1 fruit fly cellular context compared by ENCODE assay signal in the genomic region with DNA sequence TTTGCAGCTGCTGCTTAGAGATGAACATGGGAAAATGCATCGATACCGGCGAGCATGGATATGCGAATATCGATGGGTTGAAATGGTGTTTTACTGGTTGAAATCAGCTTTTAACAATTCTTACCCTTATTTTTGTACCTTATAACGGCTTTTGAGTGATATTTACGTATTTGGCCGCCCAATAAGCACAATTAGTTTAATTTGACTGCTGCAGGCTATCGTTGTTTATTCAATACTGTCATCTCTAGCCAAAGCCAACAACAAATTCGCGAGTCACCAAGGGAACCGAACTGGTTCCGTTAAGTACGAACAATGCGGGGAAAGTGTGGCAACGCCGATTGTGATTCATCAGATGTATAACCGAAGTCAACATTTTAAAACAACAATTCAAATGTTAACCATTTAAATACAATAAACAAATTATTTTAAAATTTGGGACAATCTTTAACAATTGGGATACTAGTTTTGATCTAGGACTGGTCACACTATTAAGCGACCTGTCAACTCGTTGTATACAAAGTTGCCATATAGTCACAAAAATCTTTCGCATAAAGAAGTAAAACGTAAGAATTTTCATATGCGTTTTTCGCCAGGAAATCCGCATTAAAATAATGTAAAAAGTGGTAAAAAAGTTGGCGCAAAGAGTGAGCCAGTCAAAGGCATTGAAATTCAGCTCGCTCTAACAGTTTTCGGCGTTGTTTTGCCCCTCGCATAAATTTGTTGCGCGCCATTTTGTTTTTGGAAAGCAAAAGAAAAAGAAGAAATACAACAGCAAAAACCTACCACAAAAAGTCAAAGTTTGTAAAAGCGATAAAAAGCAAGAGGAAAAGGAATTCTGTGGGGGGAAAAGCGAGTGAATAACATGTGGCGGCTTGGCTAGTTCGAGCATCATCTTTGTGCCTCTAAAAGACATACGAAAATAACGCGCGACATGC.
TF ChIP-seq lines count a peak whose summit lies in the region.

Usp5 (minus strand) TSS at position 234 of the 935 bp plus-strand sequence.
BtbVII (plus strand) TSS at position 522 of the 935 bp plus-strand sequence.

TF ChIP-seq in whole organism, embryonic, 481 proteins besides CTCF, POLR2A, EP300 and RAD21 (continued from another document and continues in another):
- TF ChIP-seq NC2α (GFP tag; optimal IDR thresholded peaks at IDR 0.05; lab: Kevin White, UChicago) (no peak), Hr3 (GFP tag; optimal IDR thresholded peaks at IDR 0.05; lab: Kevin White, UChicago) (peak; percentile 63), CG17186 (GFP tag; optimal IDR thresholded peaks at IDR 0.05; lab: Kevin White, UChicago) (no peak), CHES-1-like (GFP tag; optimal IDR thresholded peaks at IDR 0.05; lab: Kevin White, UChicago) (peak; percentile 62), sisA (GFP tag; IDR thresholded peaks at IDR 0.05; lab: Robert Waterston, UW) (peak; percentile 59), CG10462 (GFP tag; optimal IDR thresholded peaks at IDR 0.05; lab: Kevin White, UChicago) (peak; percentile 46), MTF-1 (GFP tag; optimal IDR thresholded peaks at IDR 0.05; lab: Kevin White, UChicago; ENCODE audit: borderline replicate concordance) (no peak), kni (GFP tag; optimal IDR thresholded peaks at IDR 0.05; lab: Kevin White, UChicago) (peak; percentile 12), Hr51 (GFP tag; optimal IDR thresholded peaks at IDR 0.05; lab: Kevin White, UChicago) (peak; percentile 47 to 49), CG17612 (GFP tag; IDR thresholded peaks at IDR 0.05; lab: Robert Waterston, UW) (no peak), eyg (GFP tag; optimal IDR thresholded peaks at IDR 0.05; lab: Kevin White, UChicago) (peak; percentile 22), CG11093 (GFP tag; IDR thresholded peaks at IDR 0.05; lab: Robert Waterston, UW) (no peak), mirr (GFP tag; optimal IDR thresholded peaks at IDR 0.05; lab: Kevin White, UChicago) (peak; percentile 62), CG31365 (tag; optimal IDR thresholded peaks at IDR 0.05; lab: Kevin White, UChicago) (peak; percentile 38), CG14965 (GFP tag; optimal IDR thresholded peaks at IDR 0.05; lab: Kevin White, UChicago; ENCODE audit: borderline replicate concordance) (no peak), hth (optimal IDR thresholded peaks at IDR 0.05; lab: Kevin White, UChicago) (no peak), Fer1 (GFP tag; optimal IDR thresholded peaks at IDR 0.05; lab: Kevin White, UChicago) (peak; percentile 59), CG13296 (GFP tag; optimal IDR thresholded peaks at IDR 0.05; lab: Kevin White, UChicago) (peak; percentile 39), slou (GFP tag; optimal IDR thresholded peaks at IDR 0.05; lab: Kevin White, UChicago) (no peak), CG13123 (GFP tag; optimal IDR thresholded peaks at IDR 0.05; lab: Kevin White, UChicago) (peak; percentile 59), CG30020 (tag; optimal IDR thresholded peaks at IDR 0.05; lab: Kevin White, UChicago) (peak; percentile 50), CG11695 (GFP tag; IDR thresholded peaks at IDR 0.05; lab: Robert Waterston, UW) (no peak; the same call in 2 of the 3 replicates), CG12155 (GFP tag; optimal IDR thresholded peaks at IDR 0.05; lab: Kevin White, UChicago) (peak; percentile 45), CG17912 (GFP tag; optimal IDR thresholded peaks at IDR 0.05; lab: Kevin White, UChicago) (no peak), seq (GFP tag; IDR thresholded peaks at IDR 0.05; lab: Robert Waterston, UW) (no peak), inv (GFP tag; IDR thresholded peaks at IDR 0.05; lab: Robert Waterston, UW; ENCODE audit: partially characterized antibody) (peak; percentile 94), ftz-f1 (GFP tag; optimal IDR thresholded peaks at IDR 0.05; lab: Kevin White, UChicago) (peak; percentile 87), jing (GFP tag; optimal IDR thresholded peaks at IDR 0.05; lab: Kevin White, UChicago) (no peak), p53 (GFP tag; optimal IDR thresholded peaks at IDR 0.05; lab: Kevin White, UChicago) (no peak), Poxn (GFP tag; IDR thresholded peaks at IDR 0.05; lab: Robert Waterston, UW) (no peak), CG3281 (GFP tag; optimal IDR thresholded peaks at IDR 0.05; lab: Kevin White, UChicago) (peak; percentile 44), Ets97D (GFP tag; optimal IDR thresholded peaks at IDR 0.05; lab: Kevin White, UChicago) (peak; percentile 78), Vsx1 (GFP tag; optimal IDR thresholded peaks at IDR 0.05; lab: Kevin White, UChicago) (no peak), CG6854 (GFP tag; optimal IDR thresholded peaks at IDR 0.05; lab: Kevin White, UChicago) (no peak), luna (GFP tag; optimal IDR thresholded peaks at IDR 0.05; lab: Kevin White, UChicago) (peak; percentile 48), CG10959 (GFP tag; IDR thresholded peaks at IDR 0.05; lab: Robert Waterston, UW) (no peak; the same call in 1 of the 2 replicates), esg (GFP tag; conservative IDR thresholded peaks at IDR 0.05; lab: Robert Waterston, UW) (no peak), tna (GFP tag; IDR thresholded peaks at IDR 0.05; lab: Robert Waterston, UW; ENCODE audit: partially characterized antibody) (peak; percentile 86), H2.0 (GFP tag; IDR thresholded peaks at IDR 0.05; lab: Robert Waterston, UW) (peak; percentile 47; the same call in 1 of the 2 replicates), Asciz (GFP tag; optimal IDR thresholded peaks at IDR 0.05; lab: Kevin White, UChicago) (no peak), her (GFP tag; optimal IDR thresholded peaks at IDR 0.05; lab: Kevin White, UChicago) (peak; percentile 74), CG7745 (tag; optimal IDR thresholded peaks at IDR 0.05; lab: Kevin White, UChicago) (no peak), Side (GFP tag; optimal IDR thresholded peaks at IDR 0.05; lab: Kevin White, UChicago) (peak; percentile 56), CG3726 (GFP tag; IDR thresholded peaks at IDR 0.05; lab: Robert Waterston, UW) (no peak), CG11696 (GFP tag; IDR thresholded peaks at IDR 0.05; lab: Robert Waterston, UW) (0 out of 2 replicates have a peak, but pooled peaks have one; percentile 33), CG8944 (GFP tag; optimal IDR thresholded peaks at IDR 0.05; lab: Kevin White, UChicago) (peak; percentile 72), Hsf (GFP tag; optimal IDR thresholded peaks at IDR 0.05; lab: Kevin White, UChicago) (peak; percentile 76), Xrp1 (GFP tag; IDR thresholded peaks at IDR 0.05; lab: Robert Waterston, UW) (peak; percentile 71), Optix (GFP tag; IDR thresholded peaks at IDR 0.05; lab: Robert Waterston, UW) (peak; percentile 33; the same call in 1 of the 3 replicates), CG8359 (GFP tag; optimal IDR thresholded peaks at IDR 0.05; lab: Kevin White, UChicago; ENCODE audit: borderline replicate concordance) (no peak), CkIIα-i1 (GFP tag; IDR thresholded peaks at IDR 0.05; lab: Robert Waterston, UW) (no peak), CG14050 (GFP tag; IDR thresholded peaks at IDR 0.05; lab: Robert Waterston, UW) (no peak), gcm2 (GFP tag; optimal IDR thresholded peaks at IDR 0.05; lab: Kevin White, UChicago) (no peak), stwl (tag; optimal IDR thresholded peaks at IDR 0.05; lab: Kevin White, UChicago) (peak; percentile 61), tx (GFP tag; optimal IDR thresholded peaks at IDR 0.05; lab: Kevin White, UChicago) (peak; percentile 68), Atf6 (GFP tag; IDR thresholded peaks at IDR 0.05; lab: Robert Waterston, UW) (peak; percentile 43; the same call in 1 of the 2 replicates), CG1832 (GFP tag; optimal IDR thresholded peaks at IDR 0.05; lab: Kevin White, UChicago) (no peak), CG17385 (GFP tag; optimal IDR thresholded peaks at IDR 0.05; lab: Kevin White, UChicago) (no peak), CG8281 (tag; optimal IDR thresholded peaks at IDR 0.05; lab: Kevin White, UChicago) (no peak), zf30C (GFP tag; optimal IDR thresholded peaks at IDR 0.05; lab: Kevin White, UChicago) (no peak), chinmo (GFP tag; IDR thresholded peaks at IDR 0.05; lab: Robert Waterston, UW; ENCODE audit: partially characterized antibody) (peak; percentile 99), tio (GFP tag; optimal IDR thresholded peaks at IDR 0.05; lab: Kevin White, UChicago) (no peak), Dll (GFP tag; IDR thresholded peaks at IDR 0.05; lab: Robert Waterston, UW; ENCODE audit: partially characterized antibody) (peak; percentile 100), ac (GFP tag; optimal IDR thresholded peaks at IDR 0.05; lab: Kevin White, UChicago) (peak; percentile 67), CG4820 (GFP tag; optimal IDR thresholded peaks at IDR 0.05; lab: Kevin White, UChicago) (peak; percentile 37), CG11398 (GFP tag; optimal IDR thresholded peaks at IDR 0.05; lab: Kevin White, UChicago) (peak; percentile 29), pros (GFP tag; optimal IDR thresholded peaks at IDR 0.05; lab: Kevin White, UChicago) (no peak), ATbp (GFP tag; optimal IDR thresholded peaks at IDR 0.05; lab: Kevin White, UChicago) (peak; percentile 22), CG9609 (GFP tag; optimal IDR thresholded peaks at IDR 0.05; lab: Kevin White, UChicago) (peak; percentile 54), CG4328 (GFP tag; optimal IDR thresholded peaks at IDR 0.05; lab: Kevin White, UChicago) (peak; percentile 29), Bdp1 (GFP tag; optimal IDR thresholded peaks at IDR 0.05; lab: Kevin White, UChicago) (peak; percentile 64), CG14014 (GFP tag; IDR thresholded peaks at IDR 0.05; lab: Robert Waterston, UW) (peak; percentile 34; the same call in 1 of the 2 replicates), eve (GFP tag; optimal IDR thresholded peaks at IDR 0.05; lab: Kevin White, UChicago) (no peak), az2 (GFP tag; optimal IDR thresholded peaks at IDR 0.05; lab: Kevin White, UChicago) (peak; percentile 64), Neu2 (GFP tag; optimal IDR thresholded peaks at IDR 0.05; lab: Kevin White, UChicago; ENCODE audit: borderline replicate concordance) (no peak), CG2116 (GFP tag; optimal IDR thresholded peaks at IDR 0.05; lab: Kevin White, UChicago) (peak; percentile 71), CG11456 (GFP tag; IDR thresholded peaks at IDR 0.05; lab: Robert Waterston, UW) (no peak), ERR (GFP tag; optimal IDR thresholded peaks at IDR 0.05; lab: Kevin White, UChicago) (peak; percentile 6), wdn (GFP tag; IDR thresholded peaks at IDR 0.05; lab: Robert Waterston, UW) (0 out of 2 replicates have a peak, but pooled peaks have one; percentile 16), chif (GFP tag; optimal IDR thresholded peaks at IDR 0.05; lab: Kevin White, UChicago) (peak; percentile 41 to 61), HLHmδ (GFP tag; optimal IDR thresholded peaks at IDR 0.05; lab: Kevin White, UChicago) (no peak), Med (GFP tag; lab: Kevin White, UChicago) (peak; percentile 96), twi (tag; optimal IDR thresholded peaks at IDR 0.05; lab: Kevin White, UChicago) (peak; percentile 18), emc (GFP tag; optimal IDR thresholded peaks at IDR 0.05; lab: Kevin White, UChicago) (no peak), CG10979 (tag; optimal IDR thresholded peaks at IDR 0.05; lab: Kevin White, UChicago) (peak; percentile 34), crp (GFP tag; optimal IDR thresholded peaks at IDR 0.05; lab: Kevin White, UChicago) (peak in 1 of 2 experiments; percentile 45), CG10431 (GFP tag; optimal IDR thresholded peaks at IDR 0.05; lab: Kevin White, UChicago) (no peak), sob (GFP tag; IDR thresholded peaks at IDR 0.05; lab: Robert Waterston, UW) (peak; percentile 47), run (tag; optimal IDR thresholded peaks at IDR 0.05; lab: Kevin White, UChicago) (no peak), CG43689 (GFP tag; IDR thresholded peaks at IDR 0.05; lab: Robert Waterston, UW) (no peak), wek (GFP tag; optimal IDR thresholded peaks at IDR 0.05; lab: Kevin White, UChicago) (peak; percentile 49), C15 (GFP tag; IDR thresholded peaks at IDR 0.05; lab: Robert Waterston, UW) (no peak), gfzf (GFP tag; optimal IDR thresholded peaks at IDR 0.05; lab: Kevin White, UChicago) (peak; percentile 78), CG7786 (GFP tag; optimal IDR thresholded peaks at IDR 0.05; lab: Kevin White, UChicago) (peak; percentile 56), Bteb2 (GFP tag; optimal IDR thresholded peaks at IDR 0.05; lab: Kevin White, UChicago) (peak; percentile 57), CG4404 (GFP tag; IDR thresholded peaks at IDR 0.05; lab: Robert Waterston, UW) (peak; percentile 50; the same call in 1 of the 2 replicates), prd (optimal IDR thresholded peaks at IDR 0.05; lab: Kevin White, UChicago) (no peak), prd (GFP tag; IDR thresholded peaks at IDR 0.05; lab: Robert Waterston, UW) (peak; percentile 62; the same call in 2 of the 3 replicates), CG3065 (GFP tag; optimal IDR thresholded peaks at IDR 0.05; lab: Kevin White, UChicago) (peak; percentile 61), ap (GFP tag; IDR thresholded peaks at IDR 0.05; lab: Robert Waterston, UW) (no peak), cwo (GFP tag; optimal IDR thresholded peaks at IDR 0.05; lab: Kevin White, UChicago) (no peak), bigmax (GFP tag; optimal IDR thresholded peaks at IDR 0.05; lab: Kevin White, UChicago) (no peak), ham (GFP tag; IDR thresholded peaks at IDR 0.05; lab: Robert Waterston, UW) (no peak), Fer3 (tag; optimal IDR thresholded peaks at IDR 0.05; lab: Kevin White, UChicago) (peak; percentile 50), HmgZ (tag; optimal IDR thresholded peaks at IDR 0.05; lab: Kevin White, UChicago) (peak; percentile 69), ind (GFP tag; optimal IDR thresholded peaks at IDR 0.05; lab: Kevin White, UChicago) (peak; percentile 46), grn (GFP tag; optimal IDR thresholded peaks at IDR 0.05; lab: Kevin White, UChicago) (no peak), CG34422 (GFP tag; IDR thresholded peaks at IDR 0.05; lab: Robert Waterston, UW) (peak; percentile 86; the same call in 1 of the 3 replicates), HLH54F (GFP tag; optimal IDR thresholded peaks at IDR 0.05; lab: Kevin White, UChicago) (peak; percentile 73), z (GFP tag; IDR thresholded peaks at IDR 0.05; lab: Robert Waterston, UW) (no peak), CG10543 (GFP tag; optimal IDR thresholded peaks at IDR 0.05; lab: Kevin White, UChicago) (peak; percentile 49), CG30431 (GFP tag; optimal IDR thresholded peaks at IDR 0.05; lab: Kevin White, UChicago) (peak; percentile 6), dmrt11E (tag; optimal IDR thresholded peaks at IDR 0.05; lab: Kevin White, UChicago) (peak; percentile 55), CG31441 (GFP tag; IDR thresholded peaks at IDR 0.05; lab: Robert Waterston, UW) (peak; percentile 49; the same call in 1 of the 2 replicates), org-1 (GFP tag; optimal IDR thresholded peaks at IDR 0.05; lab: Kevin White, UChicago) (peak; percentile 8), Sox100B (GFP tag; optimal IDR thresholded peaks at IDR 0.05; lab: Kevin White, UChicago) (no peak), Six4 (GFP tag; optimal IDR thresholded peaks at IDR 0.05; lab: Kevin White, UChicago) (peak; percentile 64), Ptx1 (GFP tag; IDR thresholded peaks at IDR 0.05; lab: Robert Waterston, UW) (peak; percentile 58)
